Worm (Caenorhabditis elegans) whole organism, L1 larva: ENCODE data around the gene F07C3.3.

Experiments used
- egl-27 ChIP-seq, 2 experiments: fragments of 150-350 bp in 1 of 2; sonication (generic microtip); optimal IDR thresholded peaks; 3 replicates each; lab custom pipeline; 2017 to 2018; ENCODE audit warnings: missing biosample characterization in 2 of 2, missing genetic modification characterization in 2 of 2, missing genetic modification reagents in 2 of 2
- hpl-2 ChIP-seq: fragments of 150-350 bp; optimal IDR thresholded peaks from 2 replicates; lab custom pipeline; 2014; ENCODE audit warnings: missing biosample characterization, missing genetic modification reagents, missing genetic modification characterization
- jun-1 ChIP-seq: fragments of 150-350 bp; optimal IDR thresholded peaks from 2 replicates; lab custom pipeline; 2014; ENCODE audit warnings: missing biosample characterization, missing genetic modification reagents, missing genetic modification characterization
- lin-15B ChIP-seq: fragments of 150-350 bp; sonication (generic microtip); optimal IDR thresholded peaks from 3 replicates; lab custom pipeline; 2014; ENCODE audit warnings: missing biosample characterization, missing genetic modification characterization
- lin-39 ChIP-seq: fragments of 150-350 bp; optimal IDR thresholded peaks from 2 replicates; lab custom pipeline; 2014; ENCODE audit warnings: missing biosample characterization, missing genetic modification reagents, missing genetic modification characterization
- nhr-11 ChIP-seq: fragments of 150-350 bp; optimal IDR thresholded peaks from 2 replicates; lab custom pipeline; 2014; ENCODE audit warnings: missing biosample characterization, missing genetic modification characterization
- pqm-1 ChIP-seq: sonication (generic microtip); optimal IDR thresholded peaks from 3 replicates; lab custom pipeline; 2017; ENCODE audit warnings: missing biosample characterization, missing genetic modification characterization

ce11 chrV:9198887-9199286 is 33.3 kb downstream of the F07C3.3 start, which contains the start of gene str-177:
- no peak for TF ChIP-seq lin-39 (tag; lab: Kevin White, UChicago)
- TF ChIP-seq lin-15B (tag; lab: Kevin White, UChicago), result no peak
- no peak for TF ChIP-seq nhr-11 (tag; lab: Kevin White, UChicago)
- TF ChIP-seq pqm-1, result no peak
- no peak for TF ChIP-seq jun-1 (tag; lab: Kevin White, UChicago)
- no peak for TF ChIP-seq egl-27 (tag; optimal IDR thresholded peaks at IDR 0.05; lab: Kevin White, UChicago)
- TF ChIP-seq hpl-2 (GFP tag; lab: Kevin White, UChicago), result no peak
